Worm (Caenorhabditis elegans) whole organism, L1 larva: ENCODE measurements around the gene K01A6.5.

ENCODE experiments used
- ama-1 ChIP-seq: fragments of 150-350 bp; optimal IDR thresholded peaks from 2 replicates; lab custom pipeline; 2014
- ceh-82 ChIP-seq, 3 experiments: fragments of 150-350 bp in 1 of 3; sonication (generic microtip) in 2 of 3; optimal IDR thresholded peaks; 2 replicates each; lab custom pipeline; 2014 to 2017; ENCODE audit warnings: missing biosample characterization in 3 of 3, missing genetic modification characterization in 3 of 3
- grh-1 ChIP-seq: fragments of 200-800 bp; sonication (Bioruptor generic); IDR thresholded peaks from 2 replicates; pipeline ENCODE4 v1.3.6; 2022; ENCODE audit warnings: missing genetic modification reagents, missing genetic modification characterization, missing compliant biosample characterization
- jun-1 ChIP-seq: fragments of 150-350 bp; optimal IDR thresholded peaks from 2 replicates; lab custom pipeline; 2014; ENCODE audit warnings: missing biosample characterization, missing genetic modification reagents, missing genetic modification characterization
- lin-13 ChIP-seq: fragments of 150-350 bp; optimal IDR thresholded peaks from 2 replicates; lab custom pipeline; 2014; ENCODE audit warnings: missing biosample characterization, missing genetic modification reagents, missing genetic modification characterization
- lin-39 ChIP-seq: fragments of 150-350 bp; optimal IDR thresholded peaks from 2 replicates; lab custom pipeline; 2014; ENCODE audit warnings: missing biosample characterization, missing genetic modification reagents, missing genetic modification characterization
- mdl-1 ChIP-seq, 2 experiments: fragments of 150-350 bp; optimal IDR thresholded peaks; 2 replicates each; lab custom pipeline; 2014 to 2017; ENCODE audit warnings: missing biosample characterization in 2 of 2, missing genetic modification characterization in 2 of 2, inconsistent platforms in 1 of 2
- nhr-28 ChIP-seq: fragments of 150-350 bp; optimal IDR thresholded peaks from 2 replicates; lab custom pipeline; 2014; ENCODE audit warnings: missing biosample characterization, missing genetic modification characterization
- nhr-77 ChIP-seq: fragments of 150-350 bp; optimal IDR thresholded peaks from 2 replicates; lab custom pipeline; 2014; ENCODE audit warnings: missing biosample characterization, missing genetic modification characterization

- TF ChIP-seq grh-1 (GFP tag; lab: Robert Waterston, UW) (no peak), mdl-1 (tag; optimal IDR thresholded peaks at IDR 0.05; lab: Kevin White, UChicago) (no peak), jun-1 (tag; lab: Kevin White, UChicago) (no peak), ceh-82 (tag; optimal IDR thresholded peaks at IDR 0.05; lab: Kevin White, UChicago) (no peak), ama-1 (lab: Kevin White, UChicago) (no peak), nhr-77 (no peak), lin-13 (GFP tag; lab: Kevin White, UChicago) (no peak), nhr-28 (no peak), lin-39 (tag; lab: Kevin White, UChicago) (no peak)
Measured at ce11 chrIV:11718653-11719052, 23.9 kb upstream of the K01A6.5 start.
